Fruit fly (Drosophila melanogaster) whole organism, wandering third instar larva: ENCODE results near the gene cact.

Experiments used
- Abd-B ChIP-seq: fragments of >200 bp; optimal IDR thresholded peaks from 2 replicates; lab custom pipeline; 2017; ENCODE audit warnings: missing biosample characterization, missing genetic modification characterization
- Dfd ChIP-seq: fragments of >200 bp; optimal IDR thresholded peaks from 2 replicates; lab custom pipeline; 2017; ENCODE audit warnings: missing biosample characterization, missing genetic modification characterization
- HLH106 ChIP-seq: fragments of 200-800 bp; optimal IDR thresholded peaks from 3 replicates; lab custom pipeline; 2019; ENCODE audit warnings: missing biosample characterization, mild to moderate bottlenecking, missing genetic modification characterization, moderate library complexity
- OdsH ChIP-seq: fragments of 200-800 bp; sonication (Bioruptor generic); optimal IDR thresholded peaks from 2 replicates; lab custom pipeline; 2016; ENCODE audit warnings: missing biosample characterization, mild to moderate bottlenecking, missing genetic modification characterization
- dl ChIP-seq, 2 experiments: fragments of 175-275, 200-275 bp in 1 of 2; fragments of 200-275 bp in 1 of 2; sonication (Bioruptor generic); optimal IDR thresholded peaks; lab custom pipeline; 2018; ENCODE audit warnings: mild to moderate bottlenecking in 2 of 2, missing biosample characterization in 2 of 2, missing genetic modification characterization in 2 of 2, moderate library complexity in 2 of 2; ENCODE audit not compliant: partially characterized antibody in 2 of 2, insufficient read depth in 1 of 2
- lola ChIP-seq: fragments of >200 bp; optimal IDR thresholded peaks from 2 replicates; lab custom pipeline; 2017; ENCODE audit warnings: missing biosample characterization, missing genetic modification characterization
- pan ChIP-seq: fragments of >200 bp; optimal IDR thresholded peaks from 2 replicates; lab custom pipeline; 2017
- usp ChIP-seq: fragments of >200 bp; optimal IDR thresholded peaks from 2 replicates; lab custom pipeline; 2017; ENCODE audit warnings: missing biosample characterization, missing genetic modification characterization

DNA sequence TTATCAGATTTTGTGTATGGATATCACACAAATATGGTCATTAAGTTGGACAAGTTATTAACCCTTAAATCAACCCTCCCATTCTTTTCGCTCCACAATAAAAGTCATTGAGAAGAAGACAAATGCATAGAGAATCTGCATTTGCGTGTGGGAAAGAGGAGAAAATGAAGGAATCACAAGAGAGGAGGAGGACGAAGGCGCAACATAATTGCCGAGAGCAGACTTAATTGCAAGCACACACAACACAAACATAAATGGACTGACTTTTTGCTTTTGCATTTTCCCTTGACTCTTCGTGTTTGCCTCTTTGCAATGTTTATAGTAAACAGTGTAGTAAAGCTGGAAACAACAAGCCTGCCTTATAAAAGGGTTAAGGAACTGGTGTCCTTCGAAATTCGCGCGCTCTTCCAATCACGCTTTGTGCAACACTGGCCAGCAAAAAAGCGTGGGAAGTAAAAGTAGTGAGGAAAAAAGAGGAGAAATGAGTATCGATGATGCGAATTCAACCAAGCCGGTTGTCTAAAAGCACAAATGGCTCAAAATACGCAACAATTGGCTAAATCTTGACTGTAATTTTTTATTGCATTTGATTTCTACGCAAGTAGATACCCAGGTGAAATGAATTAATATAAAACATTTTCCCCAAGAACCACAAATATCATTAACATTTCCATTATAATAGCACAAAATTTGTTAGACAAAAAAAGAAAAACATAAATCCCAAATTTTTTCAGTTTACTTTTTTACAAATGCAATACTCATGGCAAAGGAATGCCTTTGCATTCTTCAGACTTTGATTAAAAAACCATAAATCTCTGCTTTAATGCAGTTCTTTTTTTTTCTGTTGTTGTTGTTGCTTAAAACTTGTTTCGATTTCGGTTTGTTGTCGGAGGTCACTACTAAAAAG, 58.6 kb downstream of the cact start:
- TF ChIP-seq usp (GFP tag; lab: Kevin White, UChicago) = no peak
- TF ChIP-seq pan (lab: Kevin White, UChicago) = no peak
- no peak for TF ChIP-seq dl (GFP tag; optimal IDR thresholded peaks at IDR 0.05; lab: Kevin White, UChicago; ENCODE audit: insufficient read depth in 1 of 2, partially characterized antibody in 2 of 2)
- TF ChIP-seq Abd-B (GFP tag; lab: Kevin White, UChicago) = no peak
- TF ChIP-seq lola (GFP tag; lab: Kevin White, UChicago) = no peak
- TF ChIP-seq OdsH (GFP tag; lab: Kevin White, UChicago) = no peak
- no peak for TF ChIP-seq Dfd (GFP tag; lab: Kevin White, UChicago)
- TF ChIP-seq HLH106 = no peak
